Worm (Caenorhabditis elegans) whole organism, mixed stage, embryonic: ENCODE data around the gene pat-3.

Source experiments
- M03D4.4 ChIP-seq: sonication (generic microtip); optimal IDR thresholded peaks from 2 replicates; lab custom pipeline; 2017; ENCODE audit warnings: mild to moderate bottlenecking, missing genetic modification characterization, missing compliant biosample characterization
- bed-3 ChIP-seq: fragments of 200-800 bp; sonication (Bioruptor generic); optimal IDR thresholded peaks from 3 replicates; lab custom pipeline; 2018; ENCODE audit warnings: mild to moderate bottlenecking, missing genetic modification characterization, moderate library complexity, missing compliant biosample characterization
- blmp-1 ChIP-seq: fragments of 150-350 bp; optimal IDR thresholded peaks from 2 replicates; lab custom pipeline; 2014; ENCODE audit warnings: missing biosample characterization, missing genetic modification characterization
- ceh-39 ChIP-seq: fragments of 150-350 bp; optimal IDR thresholded peaks from 2 replicates; lab custom pipeline; 2014; ENCODE audit warnings: missing biosample characterization, missing genetic modification characterization
- ceh-43 ChIP-seq: fragments of 200-800 bp; sonication (Bioruptor generic); optimal IDR thresholded peaks from 2 replicates; lab custom pipeline; 2018; ENCODE audit warnings: mild to moderate bottlenecking, missing genetic modification characterization, moderate library complexity, missing compliant biosample characterization
- ceh-83 ChIP-seq: fragments of 200-800 bp; sonication (Bioruptor generic); optimal IDR thresholded peaks from 2 replicates; lab custom pipeline; 2018; ENCODE audit warnings: mild to moderate bottlenecking, missing genetic modification characterization, missing compliant biosample characterization
- ces-1 ChIP-seq: fragments of 150-350 bp; optimal IDR thresholded peaks from 2 replicates; lab custom pipeline; 2014; ENCODE audit warnings: missing biosample characterization, missing genetic modification reagents, missing genetic modification characterization
- cnd-1 ChIP-seq: fragments of 200-800 bp; sonication (Bioruptor generic); optimal IDR thresholded peaks from 2 replicates; lab custom pipeline; 2018; ENCODE audit warnings: mild to moderate bottlenecking, missing genetic modification characterization, missing compliant biosample characterization
- drap-1 ChIP-seq: fragments of 200-800 bp; sonication (Bioruptor generic); optimal IDR thresholded peaks from 3 replicates; lab custom pipeline; 2018; ENCODE audit warnings: mild to moderate bottlenecking, missing genetic modification characterization, missing compliant biosample characterization
- elt-1 ChIP-seq: sonication (generic microtip); optimal IDR thresholded peaks from 2 replicates; lab custom pipeline; 2017; ENCODE audit warnings: missing genetic modification characterization, mild to moderate bottlenecking, missing compliant biosample characterization, antibody characterized with exemption, moderate library complexity, borderline replicate concordance; ENCODE audit not compliant: insufficient read depth
- elt-3 ChIP-seq: fragments of 150-350 bp; optimal IDR thresholded peaks from 2 replicates; lab custom pipeline; 2014; ENCODE audit warnings: missing biosample characterization, missing genetic modification characterization
- flh-1 ChIP-seq: fragments of 200-800 bp; sonication (Bioruptor generic); optimal IDR thresholded peaks from 2 replicates; lab custom pipeline; 2018; ENCODE audit warnings: mild to moderate bottlenecking, missing genetic modification characterization, moderate library complexity, missing compliant biosample characterization
- ham-2 ChIP-seq: fragments of 200-800 bp; sonication (Bioruptor generic); optimal IDR thresholded peaks from 2 replicates; lab custom pipeline; 2018; ENCODE audit warnings: mild to moderate bottlenecking, missing genetic modification characterization, missing compliant biosample characterization
- hlh-1 ChIP-seq: fragments of 150-350 bp; optimal IDR thresholded peaks from 2 replicates; lab custom pipeline; 2014; ENCODE audit warnings: missing biosample characterization, missing genetic modification reagents, missing genetic modification characterization
- lin-13 ChIP-seq: fragments of 150-350 bp; optimal IDR thresholded peaks from 2 replicates; lab custom pipeline; 2014; ENCODE audit warnings: missing biosample characterization, missing genetic modification characterization
- lin-32 ChIP-seq: fragments of 200-800 bp; sonication (Bioruptor generic); optimal IDR thresholded peaks from 2 replicates; lab custom pipeline; 2018; ENCODE audit warnings: mild to moderate bottlenecking, missing genetic modification characterization, missing compliant biosample characterization
- lsy-2 ChIP-seq: fragments of 150-350 bp; optimal IDR thresholded peaks from 2 replicates; lab custom pipeline; 2014; ENCODE audit warnings: missing biosample characterization, missing genetic modification characterization
- mab-5 ChIP-seq: fragments of 150-350 bp; optimal IDR thresholded peaks from 2 replicates; lab custom pipeline; 2014; ENCODE audit warnings: missing biosample characterization, missing genetic modification characterization
- mep-1 ChIP-seq: fragments of 150-350 bp; optimal IDR thresholded peaks from 2 replicates; lab custom pipeline; 2017; ENCODE audit warnings: missing biosample characterization, missing genetic modification reagents, missing genetic modification characterization, inconsistent platforms
- mls-2 ChIP-seq: sonication (generic microtip); optimal IDR thresholded peaks from 2 replicates; lab custom pipeline; 2016; ENCODE audit warnings: mild to moderate bottlenecking, missing genetic modification characterization, moderate library complexity, missing compliant biosample characterization
- nhr-12 ChIP-seq: fragments of 150-350 bp; optimal IDR thresholded peaks from 2 replicates; lab custom pipeline; 2014; ENCODE audit warnings: missing biosample characterization, missing genetic modification characterization
- nhr-2 ChIP-seq: fragments of 150-350 bp; optimal IDR thresholded peaks from 2 replicates; lab custom pipeline; 2014; ENCODE audit warnings: missing biosample characterization, missing genetic modification characterization
- nhr-237 ChIP-seq: fragments of 150-350 bp; optimal IDR thresholded peaks from 2 replicates; lab custom pipeline; 2014; ENCODE audit warnings: missing biosample characterization, missing genetic modification characterization
- nhr-28 ChIP-seq: fragments of 150-350 bp; optimal IDR thresholded peaks from 2 replicates; lab custom pipeline; 2014; ENCODE audit warnings: missing biosample characterization, missing genetic modification characterization
- nhr-76 ChIP-seq: sonication (generic microtip); optimal IDR thresholded peaks from 2 replicates; lab custom pipeline; 2017; ENCODE audit warnings: missing biosample characterization, missing genetic modification characterization
- pha-4 ChIP-seq: fragments of 150-350 bp; optimal IDR thresholded peaks from 2 replicates; lab custom pipeline; 2018; ENCODE audit warnings: missing biosample characterization, missing genetic modification reagents, missing genetic modification characterization
- sem-2 ChIP-seq: fragments of 200-800 bp; sonication (Bioruptor generic); optimal IDR thresholded peaks from 2 replicates; lab custom pipeline; 2018; ENCODE audit warnings: mild to moderate bottlenecking, missing genetic modification characterization, missing compliant biosample characterization
- snpc-4 ChIP-seq: fragments of 150-350 bp; optimal IDR thresholded peaks from 2 replicates; lab custom pipeline; 2014; ENCODE audit warnings: missing biosample characterization, missing genetic modification characterization
- sptf-1 ChIP-seq: sonication (generic microtip); optimal IDR thresholded peaks from 2 replicates; lab custom pipeline; 2017; ENCODE audit warnings: mild to moderate bottlenecking, missing genetic modification characterization, moderate library complexity, missing compliant biosample characterization
- tbx-8 ChIP-seq: fragments of 200-800 bp; sonication (Bioruptor generic); optimal IDR thresholded peaks from 2 replicates; lab custom pipeline; 2018; ENCODE audit warnings: mild to moderate bottlenecking, missing genetic modification characterization, moderate library complexity, missing compliant biosample characterization
- unc-120 ChIP-seq: sonication (generic microtip); optimal IDR thresholded peaks from 2 replicates; lab custom pipeline; 2017; ENCODE audit warnings: missing genetic modification characterization, missing compliant biosample characterization; ENCODE audit not compliant: poor library complexity, severe bottlenecking
- unc-39 ChIP-seq: fragments of 150-350 bp; optimal IDR thresholded peaks from 2 replicates; lab custom pipeline; 2014; ENCODE audit warnings: missing biosample characterization, missing genetic modification characterization
- unc-62 ChIP-seq: fragments of 150-350 bp; optimal IDR thresholded peaks from 2 replicates; lab custom pipeline; 2014; ENCODE audit warnings: missing biosample characterization, missing genetic modification reagents, missing genetic modification characterization
- zip-8 ChIP-seq: fragments of 150-350 bp; optimal IDR thresholded peaks from 2 replicates; lab custom pipeline; 2014; ENCODE audit warnings: missing biosample characterization, missing genetic modification characterization
- ztf-11 ChIP-seq: fragments of 150-350 bp; optimal IDR thresholded peaks from 2 replicates; lab custom pipeline; 2014; ENCODE audit warnings: missing biosample characterization, missing genetic modification characterization

pat-3 gene

DNA sequence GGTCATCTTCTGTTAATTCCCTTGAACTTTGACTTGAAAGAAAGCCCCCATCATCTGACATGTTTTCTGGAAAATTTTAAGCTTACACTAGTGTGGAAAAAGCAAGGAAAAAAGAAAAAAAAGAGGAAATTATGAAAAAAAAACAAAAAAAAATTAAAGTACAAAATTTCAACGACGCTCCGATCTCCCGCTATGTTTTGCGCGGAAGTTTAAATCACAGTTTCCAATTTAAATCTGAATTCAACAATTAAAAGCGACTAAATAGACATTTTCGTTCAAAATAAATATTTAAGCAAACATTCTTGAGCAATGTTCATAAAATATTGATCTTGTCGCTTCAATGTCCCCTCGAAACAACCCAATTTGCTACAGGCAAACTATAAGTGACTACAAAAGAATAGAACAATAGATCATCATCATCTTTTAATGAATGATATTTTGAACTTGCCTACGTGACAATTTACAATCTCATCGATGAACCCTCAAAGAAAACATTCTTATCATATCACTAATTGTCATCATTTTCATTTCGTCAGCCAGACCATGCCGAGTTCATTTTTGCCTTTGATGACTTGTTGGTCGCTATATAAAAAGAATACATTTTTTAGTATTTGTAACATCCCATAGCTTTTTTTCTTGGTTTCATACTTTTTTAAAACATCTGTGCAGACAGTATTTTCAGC, 7.8 kb upstream of the pat-3 start, which contains the start of the genes metl-6 and nit-1:
Gene metl-6 (minus strand): TSS at position 66 of the 683 bp plus-strand sequence.
Gene nit-1 (plus strand): TSS at position 562 of the 683 bp plus-strand sequence.
- TF ChIP-seq nhr-237 (tag; lab: Kevin White, UChicago) (no peak), mab-5 (tag; lab: Kevin White, UChicago) (no peak), drap-1 (GFP tag; lab: Kevin White, UChicago) (no peak), zip-8 (tag; lab: Kevin White, UChicago) (no peak), ceh-83 (GFP tag; lab: Kevin White, UChicago) (no peak), pha-4 (tag; lab: Kevin White, UChicago) (no peak), ztf-11 (tag; lab: Kevin White, UChicago) (no peak), elt-3 (tag; lab: Kevin White, UChicago) (no peak)

DNA sequence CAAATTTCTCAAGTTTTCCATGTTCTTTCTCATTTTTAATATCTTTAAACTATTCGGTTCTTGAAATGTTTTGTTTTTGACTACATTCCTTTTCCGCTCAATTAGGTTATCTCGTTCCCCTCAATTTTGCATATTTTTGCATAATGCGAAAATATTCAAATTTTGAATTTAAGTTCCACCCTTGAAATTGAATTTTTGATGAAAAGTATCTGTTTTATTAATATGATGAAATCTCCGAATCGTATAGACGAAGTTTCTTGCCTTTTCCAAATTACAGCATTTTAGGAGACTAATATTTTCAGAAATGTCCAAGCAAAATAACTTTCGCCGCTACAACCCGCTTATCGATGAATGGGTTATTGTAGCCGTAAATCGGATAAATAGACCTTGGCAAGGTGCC, 4.6 kb upstream of the pat-3 start, which contains the start of gene ZK1058.3:
Gene ZK1058.3 (plus strand): TSS at position 301 of the 400 bp plus-strand sequence.
- TF ChIP-seq ces-1 (GFP tag; lab: Kevin White, UChicago), result peak; percentile 8
- no peak for TF ChIP-seq unc-39 (tag; lab: Kevin White, UChicago)

DNA sequence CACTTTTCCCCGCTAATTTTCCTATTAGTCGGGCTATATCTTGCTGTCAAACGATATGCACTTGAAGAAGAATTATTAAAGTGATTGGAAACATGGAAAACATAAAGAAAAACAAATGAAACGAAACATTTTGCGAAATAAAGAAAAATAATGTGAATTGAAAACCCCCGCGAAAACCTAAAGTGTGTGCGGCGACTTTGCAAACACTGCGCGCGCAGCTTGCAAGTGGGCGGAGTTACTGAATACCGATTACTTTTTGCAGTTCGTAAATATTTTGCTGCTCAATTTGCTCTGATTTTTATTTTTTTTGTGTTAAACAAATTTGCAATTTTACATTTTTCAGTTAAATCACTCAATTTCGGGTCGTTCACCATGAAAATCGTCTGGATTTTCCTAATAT, 2.7 kb upstream of the pat-3 start, which contains the start of gene ccdc-47:
Gene ccdc-47 (plus strand): TSS at position 344 of the 400 bp plus-strand sequence.
- TF ChIP-seq ceh-39 (tag; lab: Kevin White, UChicago) (peak; percentile 42), lin-13 (tag; lab: Kevin White, UChicago) (peak; percentile 62), lin-32 (GFP tag; lab: Kevin White, UChicago) (peak; percentile 71), zip-8 (tag; lab: Kevin White, UChicago) (no peak), sptf-1 (peak; percentile 94), ztf-11 (tag; lab: Kevin White, UChicago) (peak; percentile 90), drap-1 (GFP tag; lab: Kevin White, UChicago) (peak; percentile 89), lsy-2 (tag; lab: Kevin White, UChicago) (peak; percentile 65), mep-1 (tag; lab: Kevin White, UChicago) (peak; percentile 55), mab-5 (tag; lab: Kevin White, UChicago) (peak; percentile 68), tbx-8 (GFP tag; lab: Kevin White, UChicago) (peak; percentile 63), nhr-237 (tag; lab: Kevin White, UChicago) (peak; percentile 72), ham-2 (GFP tag; lab: Kevin White, UChicago) (peak; percentile 71), bed-3 (peak; percentile 48), hlh-1 (tag; lab: Kevin White, UChicago) (peak; percentile 84), cnd-1 (peak; percentile 85), mls-2 (peak; percentile 93), ceh-43 (peak; percentile 83), elt-1 (tag; lab: Kevin White, UChicago) (peak; percentile 27), flh-1 (GFP tag; lab: Kevin White, UChicago) (peak; percentile 70), M03D4.4 (tag; lab: Kevin White, UChicago) (peak; percentile 83), elt-3 (tag; lab: Kevin White, UChicago) (peak; percentile 62), nhr-2 (tag; lab: Kevin White, UChicago) (no peak), nhr-28 (tag; lab: Kevin White, UChicago) (peak; percentile 41), pha-4 (tag; lab: Kevin White, UChicago) (peak; percentile 71), ceh-83 (GFP tag; lab: Kevin White, UChicago) (peak; percentile 74), nhr-76 (tag; lab: Kevin White, UChicago) (peak; percentile 84), unc-62 (GFP tag; lab: Kevin White, UChicago) (no peak), sem-2 (GFP tag; lab: Kevin White, UChicago) (peak; percentile 64), unc-120 (tag; lab: Kevin White, UChicago) (peak; percentile 61), nhr-12 (tag; lab: Kevin White, UChicago) (no peak), blmp-1 (tag; lab: Kevin White, UChicago) (peak; percentile 62), unc-39 (tag; lab: Kevin White, UChicago) (peak; percentile 44), ces-1 (GFP tag; lab: Kevin White, UChicago) (peak; percentile 44), snpc-4 (tag; lab: Kevin White, UChicago) (no peak)
